Worm (Caenorhabditis elegans) whole organism, L4/young adult: ENCODE data around the gene nlp-76.

Experiments
- W03F9.2 ChIP-seq: fragments of 150-350 bp; optimal IDR thresholded peaks from 2 replicates; lab custom pipeline; 2014; ENCODE audit warnings: missing biosample characterization, missing genetic modification characterization
- dao-5 ChIP-seq: sonication (generic microtip); optimal IDR thresholded peaks from 2 replicates; lab custom pipeline; 2016; ENCODE audit warnings: missing genotype, missing genetic modification characterization, moderate library complexity, missing compliant biosample characterization
- him-1 ChIP-seq: sonication (generic microtip); optimal IDR thresholded peaks from 2 replicates; lab custom pipeline; 2016; ENCODE audit warnings: missing genotype, missing genetic modification reagents, missing genetic modification characterization, missing compliant biosample characterization

DNA sequence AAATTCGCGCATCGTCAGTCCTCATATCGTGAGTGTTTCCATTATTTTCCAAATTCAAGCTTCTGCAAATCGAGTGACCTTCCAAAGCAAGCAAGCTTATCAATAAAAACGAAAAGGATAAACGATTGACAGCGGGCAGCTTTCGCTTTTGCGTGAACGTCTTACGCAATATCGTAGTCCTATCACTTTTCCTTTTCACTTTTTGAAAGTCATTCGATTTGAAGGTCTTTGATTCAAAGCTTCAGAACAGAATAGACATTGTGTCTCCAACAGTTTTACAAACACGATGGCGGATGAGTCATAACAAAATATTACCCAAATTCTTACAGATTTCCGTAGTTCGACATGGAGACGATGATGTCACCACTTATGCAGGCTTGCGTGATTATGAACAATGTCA, 15.9 kb upstream of the nlp-76 start:
- no peak for TF ChIP-seq dao-5 (tag; lab: Kevin White, UChicago)
- no peak for TF ChIP-seq him-1 (tag; lab: Kevin White, UChicago)
- no peak for TF ChIP-seq W03F9.2 (tag; lab: Kevin White, UChicago)
